Worm (Caenorhabditis elegans) whole organism, midembryonic: ENCODE results near the gene ins-3.

ENCODE experiments used
- T22C8.4 ChIP-seq: fragments of 200-800 bp; sonication (Bioruptor generic); IDR thresholded peaks from 2 replicates; pipeline ENCODE4 v1.3.6; 2022; ENCODE audit warnings: missing genetic modification characterization, missing compliant biosample characterization
- cog-1 ChIP-seq: sonication (generic microtip); optimal IDR thresholded peaks from 2 replicates; lab custom pipeline; 2016; ENCODE audit warnings: missing genetic modification characterization, missing compliant biosample characterization
- flt-1 ChIP-seq: fragments of 200-800 bp; sonication (Bioruptor generic); IDR thresholded peaks from 2 replicates; pipeline ENCODE4 v1.3.6; 2022; ENCODE audit warnings: missing genetic modification characterization, missing compliant biosample characterization
- klf-2 ChIP-seq: fragments of 200-800 bp; sonication (Bioruptor generic); conservative IDR thresholded peaks from 2 replicates; pipeline ENCODE4 v1.3.6; 2022; ENCODE audit warnings: missing genetic modification reagents, missing genetic modification characterization, missing compliant biosample characterization
- med-1 ChIP-seq: sonication (generic microtip); optimal IDR thresholded peaks from 2 replicates; lab custom pipeline; 2017; ENCODE audit warnings: missing genetic modification characterization, mild to moderate bottlenecking, missing compliant biosample characterization, antibody characterized with exemption, missing genetic modification reagents; ENCODE audit not compliant: insufficient read depth
- ref-1 ChIP-seq: fragments of 200-800 bp; sonication (Bioruptor generic); conservative IDR thresholded peaks from 2 replicates; pipeline ENCODE4 v1.3.6; 2022; ENCODE audit warnings: missing genetic modification reagents, missing genetic modification characterization, missing compliant biosample characterization
- tab-1 ChIP-seq: fragments of 200-800 bp; sonication (Bioruptor generic); IDR thresholded peaks from 2 replicates; pipeline ENCODE4 v1.3.6; 2022; ENCODE audit warnings: missing genetic modification characterization, missing compliant biosample characterization
- ztf-23 ChIP-seq: fragments of 200-800 bp; sonication (Bioruptor generic); IDR thresholded peaks from 2 replicates; pipeline ENCODE4 v1.3.6; 2022; ENCODE audit warnings: missing genetic modification reagents, missing genetic modification characterization, missing compliant biosample characterization
- ztf-29 ChIP-seq: fragments of 200-800 bp; sonication (Bioruptor generic); IDR thresholded peaks from 2 replicates; pipeline ENCODE4 v1.3.6; 2022; ENCODE audit warnings: missing genetic modification reagents, missing genetic modification characterization, missing compliant biosample characterization

ins-3 gene

DNA sequence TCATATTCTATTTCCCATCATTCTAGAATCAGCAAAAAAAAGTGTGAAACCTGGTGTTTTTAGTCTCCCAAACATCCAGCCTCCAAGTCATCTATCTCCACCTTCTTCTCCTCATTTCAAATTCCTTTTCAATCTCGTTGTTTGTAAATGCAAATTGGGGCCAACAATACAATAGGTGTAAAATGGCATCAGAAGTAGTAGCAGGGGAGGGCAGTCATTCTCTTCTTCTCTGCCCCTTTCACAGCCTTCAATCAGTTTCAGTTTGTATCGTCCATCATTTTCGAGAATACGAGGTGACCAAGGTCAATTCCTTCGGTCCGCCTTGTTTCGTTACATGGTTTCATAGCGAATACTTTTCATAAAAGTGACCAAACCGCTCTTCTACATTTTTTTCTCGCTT, 21.3 kb downstream of the ins-3 start, which contains the start of gene B0034.4:
TSS of gene B0034.4 (minus strand) at position 229 of the 400 bp plus-strand sequence.
- TF ChIP-seq cog-1 (no peak), klf-2 (GFP tag; lab: Robert Waterston, UW) (no peak), tab-1 (no peak)

- TF ChIP-seq cog-1 (no peak), med-1 (GFP tag; lab: Kevin White, UChicago) (no peak), klf-2 (GFP tag; lab: Robert Waterston, UW) (no peak), tab-1 (no peak), ztf-29 (GFP tag; lab: Robert Waterston, UW) (no peak), ref-1 (GFP tag; lab: Robert Waterston, UW) (no peak), ztf-23 (GFP tag; lab: Robert Waterston, UW) (no peak), T22C8.4 (no peak), flt-1 (no peak)
These were observed 22.5 kb downstream of the ins-3 start, which contains the start of gene B0034.1 for ce11 chrII:5968037-5968436. TSS of gene B0034.1 (plus strand) at chrII:5968337.

ce11 chrII:5966637-5967036, 23.9 kb downstream of the ins-3 start:
- TF ChIP-seq flt-1: no peak
- no peak for TF ChIP-seq ztf-23 (GFP tag; lab: Robert Waterston, UW)
- no peak for TF ChIP-seq med-1 (GFP tag; lab: Kevin White, UChicago)
- TF ChIP-seq T22C8.4: no peak
- no peak for TF ChIP-seq klf-2 (GFP tag; lab: Robert Waterston, UW)
- TF ChIP-seq cog-1: no peak

DNA sequence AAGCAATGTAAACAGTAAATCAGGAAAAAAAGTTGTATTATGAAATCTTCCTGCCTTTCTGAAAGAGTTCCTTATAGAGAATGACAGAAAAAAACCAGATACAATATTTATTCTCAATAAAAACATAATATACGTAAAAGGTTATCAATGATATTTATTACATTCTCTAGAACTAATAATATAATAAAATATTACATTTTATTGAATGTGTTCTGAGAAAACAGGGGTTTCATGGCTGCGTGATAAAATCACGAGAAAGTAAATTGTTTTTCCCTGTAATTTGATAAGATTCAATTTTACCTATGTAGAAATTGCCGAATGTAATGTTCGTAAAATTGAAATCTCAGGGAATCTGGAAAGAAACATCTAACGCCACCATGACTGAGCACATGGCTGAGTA, 25.6 kb downstream of the ins-3 start:
- TF ChIP-seq flt-1: no peak
- no peak for TF ChIP-seq ref-1 (GFP tag; lab: Robert Waterston, UW)
- no peak for TF ChIP-seq ztf-23 (GFP tag; lab: Robert Waterston, UW)
- no peak for TF ChIP-seq klf-2 (GFP tag; lab: Robert Waterston, UW)
- no peak for TF ChIP-seq ztf-29 (GFP tag; lab: Robert Waterston, UW)
- TF ChIP-seq T22C8.4: no peak
- no peak for TF ChIP-seq tab-1
- TF ChIP-seq med-1 (GFP tag; lab: Kevin White, UChicago): no peak
- no peak for TF ChIP-seq cog-1

DNA sequence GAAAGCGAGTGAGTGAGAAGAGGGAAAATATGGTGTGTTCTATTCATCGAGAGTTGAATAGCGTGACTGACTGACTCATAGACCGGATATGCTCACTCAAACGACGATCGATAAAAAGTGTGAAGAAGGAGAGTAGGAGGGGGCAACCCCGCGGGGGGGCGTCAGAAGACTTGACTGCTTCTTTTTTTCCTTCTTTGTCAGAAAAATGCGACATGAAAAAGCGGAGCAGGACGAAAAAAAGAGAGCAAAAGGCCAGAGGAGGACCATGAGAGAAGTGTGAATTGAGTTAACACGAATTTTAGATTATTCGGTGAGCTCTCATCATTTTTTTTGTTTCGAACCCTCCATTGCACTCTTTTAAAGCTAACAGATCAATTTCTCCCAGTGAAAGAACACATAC, 28.2 kb downstream of the ins-3 start:
- no peak for TF ChIP-seq T22C8.4
- TF ChIP-seq med-1 (GFP tag; lab: Kevin White, UChicago): no peak
- TF ChIP-seq flt-1: no peak
- no peak for TF ChIP-seq tab-1
- TF ChIP-seq cog-1: no peak
- TF ChIP-seq ztf-29 (GFP tag; lab: Robert Waterston, UW): no peak
- no peak for TF ChIP-seq ref-1 (GFP tag; lab: Robert Waterston, UW)
- no peak for TF ChIP-seq klf-2 (GFP tag; lab: Robert Waterston, UW)
- no peak for TF ChIP-seq ztf-23 (GFP tag; lab: Robert Waterston, UW)

- TF ChIP-seq cog-1: no peak
- no peak for TF ChIP-seq tab-1
- TF ChIP-seq ref-1 (GFP tag; lab: Robert Waterston, UW): no peak
These were observed 29.3 kb downstream of the ins-3 start, which contains the start of gene B0034.7 for ce11 chrII:5961317-5961716. TSS of gene B0034.7 (plus strand) at chrII:5961617.

DNA sequence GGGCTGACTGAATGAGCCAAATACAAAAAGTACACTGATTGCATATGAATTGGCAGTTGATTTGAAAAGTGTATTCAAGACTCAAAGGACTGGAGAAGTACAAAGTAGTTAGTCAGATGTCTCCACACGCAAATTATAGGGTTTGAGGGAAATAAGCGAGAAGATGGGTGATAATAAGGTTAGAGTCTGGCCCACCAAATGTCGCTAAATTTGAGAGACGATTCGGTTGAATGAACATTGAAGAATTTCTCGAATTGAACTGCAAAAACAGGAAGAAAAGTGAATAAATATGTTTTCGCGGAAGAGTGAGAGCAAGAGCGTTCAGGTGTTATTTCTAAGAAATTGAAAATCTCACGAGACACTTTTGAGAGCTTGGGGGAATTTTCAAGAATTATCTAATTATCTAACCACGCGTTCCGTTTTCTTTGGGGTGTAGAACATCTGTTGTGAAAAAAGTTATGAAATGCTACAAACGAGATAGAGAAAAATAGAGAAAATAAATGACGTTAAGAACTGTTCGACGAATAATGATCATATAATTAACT, 30.9 kb downstream of the ins-3 start:
- TF ChIP-seq ztf-23 (GFP tag; lab: Robert Waterston, UW): no peak
- no peak for TF ChIP-seq ref-1 (GFP tag; lab: Robert Waterston, UW)
- TF ChIP-seq T22C8.4: no peak
- TF ChIP-seq tab-1: no peak
- no peak for TF ChIP-seq cog-1
- TF ChIP-seq med-1 (GFP tag; lab: Kevin White, UChicago): no peak
- no peak for TF ChIP-seq flt-1
- TF ChIP-seq klf-2 (GFP tag; lab: Robert Waterston, UW): no peak
- no peak for TF ChIP-seq ztf-29 (GFP tag; lab: Robert Waterston, UW)

DNA sequence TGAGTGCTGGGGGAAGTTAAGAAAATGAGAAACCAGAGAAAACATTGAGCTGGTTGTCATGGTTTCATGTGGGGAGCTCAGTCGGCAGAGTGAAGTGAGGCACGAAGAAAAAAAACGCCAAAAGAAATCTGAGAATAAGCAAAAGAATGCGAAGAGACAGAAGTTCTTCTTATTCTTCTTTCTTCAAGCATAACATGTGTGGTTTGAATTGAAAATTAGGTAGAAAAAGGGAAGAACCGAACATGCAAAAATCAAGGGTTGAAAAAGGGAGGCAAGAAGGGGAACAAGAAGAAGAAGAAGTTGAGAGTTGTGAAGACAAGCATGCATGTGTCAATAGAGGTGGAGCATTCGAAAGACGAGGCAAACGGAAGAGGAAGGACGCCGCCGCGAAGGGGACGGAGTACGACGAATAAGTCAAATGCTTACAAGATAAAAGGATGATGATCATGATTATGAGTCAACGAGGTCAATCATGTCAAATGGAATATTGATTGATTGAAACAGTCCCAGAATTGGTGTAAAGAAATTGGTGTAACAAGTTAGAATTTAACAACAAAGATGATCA, 32.7 kb downstream of the ins-3 start:
- TF ChIP-seq ztf-23 (GFP tag; lab: Robert Waterston, UW) (no peak), klf-2 (GFP tag; lab: Robert Waterston, UW) (no peak), tab-1 (no peak), ref-1 (GFP tag; lab: Robert Waterston, UW) (no peak), T22C8.4 (no peak), flt-1 (no peak)

ce11 chrII:5956583-5956982, 34.0 kb downstream of the ins-3 start, which contains the start of gene casy-1:
TSS of gene casy-1 (minus strand) at chrII:5956683.
- TF ChIP-seq ref-1 (GFP tag; lab: Robert Waterston, UW): no peak

DNA sequence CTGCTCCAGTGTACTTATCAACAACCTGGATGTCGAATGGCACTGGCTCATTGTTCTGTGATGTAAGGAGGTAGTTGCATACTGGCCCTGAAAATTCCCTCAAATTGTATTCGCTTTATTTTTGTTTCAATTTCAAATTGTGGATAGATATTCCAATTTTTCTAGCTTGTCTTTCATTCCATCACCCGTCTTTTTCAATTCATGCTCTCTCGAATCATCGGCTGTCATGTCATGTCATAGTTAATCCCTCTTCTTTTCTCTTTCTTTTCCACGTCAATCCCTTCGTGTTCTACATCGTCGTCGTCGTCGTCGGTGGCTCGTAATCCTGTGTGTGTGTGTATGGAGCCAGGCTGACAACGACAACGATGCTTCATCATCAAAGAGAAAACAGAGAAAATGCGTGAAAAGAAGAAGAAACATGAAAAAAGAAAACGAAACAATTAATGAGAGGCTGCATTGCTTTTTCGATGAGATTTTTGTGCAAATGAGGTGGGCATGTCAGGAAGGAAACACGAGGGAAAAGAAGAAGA, 34.9 kb downstream of the ins-3 start:
- no peak for TF ChIP-seq ztf-29 (GFP tag; lab: Robert Waterston, UW)
- no peak for TF ChIP-seq klf-2 (GFP tag; lab: Robert Waterston, UW)
- TF ChIP-seq flt-1: no peak
- TF ChIP-seq ztf-23 (GFP tag; lab: Robert Waterston, UW): no peak
- no peak for TF ChIP-seq tab-1
- no peak for TF ChIP-seq ref-1 (GFP tag; lab: Robert Waterston, UW)
- TF ChIP-seq T22C8.4: no peak
- TF ChIP-seq med-1 (GFP tag; lab: Kevin White, UChicago): no peak
- no peak for TF ChIP-seq cog-1
